Fruit fly (Drosophila melanogaster): ENCODE data around the gene CG9452.

DNA sequence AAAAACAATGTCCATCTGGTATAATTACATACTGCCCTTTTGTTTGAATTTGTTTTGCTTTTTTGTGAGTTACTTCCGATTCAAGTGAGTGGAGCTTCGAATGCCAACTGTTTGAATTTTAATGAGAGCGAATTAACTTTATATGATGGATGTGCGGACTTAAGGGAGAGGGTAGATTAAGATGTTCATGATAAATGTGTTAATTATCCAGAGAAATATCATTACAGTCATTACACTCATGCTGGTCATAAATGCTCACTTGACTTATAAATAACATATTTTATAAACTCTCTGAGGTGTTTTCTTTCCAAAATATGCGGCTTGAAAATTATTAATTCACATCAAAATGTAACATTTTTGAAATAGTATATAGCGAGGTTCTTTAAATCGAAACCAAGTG is 6.0 kb downstream of the CG9452 start, which contains the start of gene CG9449:
- no peak for TF ChIP-seq CTCF (optimal IDR thresholded peaks at IDR 0.05)
- TF ChIP-seq CG8478 (optimal IDR thresholded peaks at IDR 0.05) = no peak

Data from S2 (cell line).